Worm (Caenorhabditis elegans): ENCODE results near the gene sru-3.
A peak's percentile ranks its signal among the peaks of the same experiment; 100 is the strongest.

DNA sequence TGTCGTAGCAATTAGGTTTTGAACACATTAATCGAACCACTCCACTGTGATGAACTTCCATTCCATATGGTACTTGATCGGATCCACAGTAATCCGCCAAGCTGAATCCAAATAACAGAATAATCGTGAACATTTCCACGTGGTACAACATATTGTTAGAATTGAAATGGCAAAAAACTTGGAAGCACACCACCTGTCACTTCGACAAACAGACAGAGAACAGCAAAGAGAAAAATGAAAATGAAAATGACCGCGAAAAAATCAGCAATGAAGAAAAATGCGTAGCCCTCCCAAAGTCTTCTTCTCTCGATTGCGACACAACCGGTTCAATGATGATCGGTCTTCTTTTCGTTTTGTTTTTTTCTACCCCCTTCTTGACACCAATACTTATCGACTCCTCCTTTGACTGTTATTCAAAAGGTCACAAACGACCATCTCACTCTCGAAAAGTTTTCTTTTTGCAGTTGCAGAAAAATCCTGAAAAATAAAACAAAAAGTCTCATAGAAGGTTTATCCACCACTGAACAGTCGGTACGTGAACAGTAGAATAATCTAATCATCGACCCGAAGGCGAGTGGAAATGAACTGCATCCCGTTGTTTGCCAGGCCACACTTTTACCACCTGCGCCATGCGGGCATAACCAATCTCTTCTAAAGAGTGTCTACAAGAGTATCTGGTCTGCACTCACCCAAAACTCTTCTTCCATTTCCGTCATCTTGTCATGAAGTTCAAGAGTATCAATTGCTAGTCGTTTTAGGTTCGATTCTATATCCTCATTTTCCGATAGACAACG is 19.1 kb upstream of the sru-3 start, which contains the start of gene wrt-3:
- TF ChIP-seq cebp-2 (GFP tag; IDR thresholded peaks at IDR 0.05) (peak; percentile 95), mes-4 (tag; optimal IDR thresholded peaks at IDR 0.05) (peak; percentile 87), ets-4 (GFP tag; optimal IDR thresholded peaks at IDR 0.05) (peak; percentile 88), C06A6.2 (GFP tag; conservative IDR thresholded peaks at IDR 0.05) (no peak), rcor-1 (GFP tag; IDR thresholded peaks at IDR 0.05) (peak; percentile 77), ama-1 (optimal IDR thresholded peaks at IDR 0.05) (no peak), ama-1 (GFP tag; optimal IDR thresholded peaks at IDR 0.05) (peak; percentile 74 to 96), snpc-3.4 (tag; optimal IDR thresholded peaks at IDR 0.05) (peak; percentile 92), madf-6 (GFP tag; IDR thresholded peaks at IDR 0.05) (no peak), nfya-1 (tag; optimal IDR thresholded peaks at IDR 0.05; ENCODE audit: borderline replicate concordance, insufficient read depth) (no peak), madf-8 (GFP tag; conservative IDR thresholded peaks at IDR 0.05) (0 out of 2 replicates have a peak, but pooled peaks have one; percentile 16)

Measured in whole organism, young adult.